Worm (Caenorhabditis elegans) whole organism, midembryonic: Measurements from ENCODE around the gene F34D10.8.

ENCODE experiments used
- T22C8.4 ChIP-seq: fragments of 200-800 bp; sonication (Bioruptor generic); IDR thresholded peaks from 2 replicates; pipeline ENCODE4 v1.3.6; 2022; ENCODE audit warnings: missing genetic modification characterization, missing compliant biosample characterization
- flt-1 ChIP-seq: fragments of 200-800 bp; sonication (Bioruptor generic); IDR thresholded peaks from 2 replicates; pipeline ENCODE4 v1.3.6; 2022; ENCODE audit warnings: missing genetic modification characterization, missing compliant biosample characterization
- klf-2 ChIP-seq: fragments of 200-800 bp; sonication (Bioruptor generic); conservative IDR thresholded peaks from 2 replicates; pipeline ENCODE4 v1.3.6; 2022; ENCODE audit warnings: missing genetic modification reagents, missing genetic modification characterization, missing compliant biosample characterization
- med-1 ChIP-seq: sonication (generic microtip); optimal IDR thresholded peaks from 2 replicates; lab custom pipeline; 2017; ENCODE audit warnings: missing genetic modification characterization, mild to moderate bottlenecking, missing compliant biosample characterization, antibody characterized with exemption, missing genetic modification reagents; ENCODE audit not compliant: insufficient read depth
- ref-1 ChIP-seq: fragments of 200-800 bp; sonication (Bioruptor generic); conservative IDR thresholded peaks from 2 replicates; pipeline ENCODE4 v1.3.6; 2022; ENCODE audit warnings: missing genetic modification reagents, missing genetic modification characterization, missing compliant biosample characterization
- tab-1 ChIP-seq: fragments of 200-800 bp; sonication (Bioruptor generic); IDR thresholded peaks from 2 replicates; pipeline ENCODE4 v1.3.6; 2022; ENCODE audit warnings: missing genetic modification characterization, missing compliant biosample characterization
- ztf-23 ChIP-seq: fragments of 200-800 bp; sonication (Bioruptor generic); IDR thresholded peaks from 2 replicates; pipeline ENCODE4 v1.3.6; 2022; ENCODE audit warnings: missing genetic modification reagents, missing genetic modification characterization, missing compliant biosample characterization
- ztf-29 ChIP-seq: fragments of 200-800 bp; sonication (Bioruptor generic); IDR thresholded peaks from 2 replicates; pipeline ENCODE4 v1.3.6; 2022; ENCODE audit warnings: missing genetic modification reagents, missing genetic modification characterization, missing compliant biosample characterization

- TF ChIP-seq flt-1 (GFP tag; lab: Robert Waterston, UW) = no peak
- no peak for TF ChIP-seq ztf-23 (GFP tag; lab: Robert Waterston, UW)
- no peak for TF ChIP-seq ztf-29 (GFP tag; lab: Robert Waterston, UW)
- no peak for TF ChIP-seq klf-2
- no peak for TF ChIP-seq med-1 (GFP tag; lab: Kevin White, UChicago)
- no peak for TF ChIP-seq T22C8.4 (GFP tag; lab: Robert Waterston, UW)
- TF ChIP-seq tab-1 = no peak
- TF ChIP-seq ref-1 (GFP tag; lab: Robert Waterston, UW) = no peak
Observed at ce11 chrIII:3706586-3706985, 24.0 kb upstream of the F34D10.8 start, which contains the start of gene dph-1.
